Fruit fly (Drosophila melanogaster) whole organism, prepupa: Measurements from ENCODE around the gene sick.
A peak's percentile ranks its signal among the peaks of the same experiment; 100 is the strongest.

Experiments
- Blimp-1 ChIP-seq: fragments of 200-800 bp; sonication (Bioruptor generic); optimal IDR thresholded peaks from 3 replicates; lab custom pipeline; 2017; ENCODE audit warnings: missing biosample characterization, missing genetic modification characterization, mild to moderate bottlenecking, moderate library complexity, missing genetic modification reagents
- CG10631 ChIP-seq: fragments of 200-800 bp; sonication (Bioruptor generic); optimal IDR thresholded peaks from 2 replicates; lab custom pipeline; 2016; ENCODE audit warnings: missing biosample characterization, missing genetic modification characterization
- CG10669 ChIP-seq: fragments of 200-800 bp; sonication (Bioruptor generic); optimal IDR thresholded peaks from 3 replicates; lab custom pipeline; 2018; ENCODE audit warnings: missing biosample characterization, mild to moderate bottlenecking, missing genetic modification characterization, moderate library complexity
- CG11294 ChIP-seq: fragments of 200-800 bp; sonication (Bioruptor generic); IDR thresholded peaks from 2 replicates; pipeline ENCODE4 v1.3.6; 2022; ENCODE audit warnings: missing biosample characterization, missing genetic modification characterization
- CG1621 ChIP-seq: fragments of 200-800 bp; sonication (Bioruptor generic); optimal IDR thresholded peaks from 3 replicates; lab custom pipeline; 2018; ENCODE audit warnings: missing biosample characterization, mild to moderate bottlenecking, missing genetic modification characterization
- CG16779 ChIP-seq: fragments of 200-800 bp; sonication (Bioruptor generic); optimal IDR thresholded peaks from 3 replicates; lab custom pipeline; 2017; ENCODE audit warnings: missing biosample characterization, mild to moderate bottlenecking, missing genetic modification characterization
- CG3032 ChIP-seq: fragments of 200-800 bp; optimal IDR thresholded peaks from 2 replicates; lab custom pipeline; 2019; ENCODE audit warnings: missing biosample characterization, mild to moderate bottlenecking, missing genetic modification characterization, moderate library complexity
- CG31627 ChIP-seq: fragments of 200-800 bp; sonication (Bioruptor generic); optimal IDR thresholded peaks from 3 replicates; lab custom pipeline; 2016; ENCODE audit warnings: missing biosample characterization, missing genetic modification characterization
- CG32006 ChIP-seq: fragments of 200-800 bp; sonication (Bioruptor generic); optimal IDR thresholded peaks from 3 replicates; lab custom pipeline; 2017; ENCODE audit warnings: missing biosample characterization, mild to moderate bottlenecking, missing genetic modification characterization
- CG34406 ChIP-seq: fragments of 200-800 bp; sonication (Bioruptor generic); optimal IDR thresholded peaks from 3 replicates; lab custom pipeline; 2016; ENCODE audit warnings: missing biosample characterization, missing genetic modification characterization
- CG3919 ChIP-seq: fragments of 200-800 bp; sonication (Bioruptor generic); optimal IDR thresholded peaks from 3 replicates; lab custom pipeline; 2016; ENCODE audit warnings: missing biosample characterization, missing genetic modification characterization
- CG4318 ChIP-seq: fragments of 200-800 bp; sonication (Bioruptor generic); optimal IDR thresholded peaks from 3 replicates; lab custom pipeline; 2017; ENCODE audit warnings: missing biosample characterization, mild to moderate bottlenecking, missing genetic modification characterization
- CG6163 ChIP-seq: fragments of 200-800 bp; sonication (Bioruptor generic); IDR thresholded peaks from 3 replicates; pipeline ENCODE4 v1.3.6; 2022; ENCODE audit warnings: missing biosample characterization, missing genetic modification characterization
- CG6276 ChIP-seq: fragments of 200-800 bp; sonication (Bioruptor generic); optimal IDR thresholded peaks from 2 replicates; lab custom pipeline; 2017; ENCODE audit warnings: missing biosample characterization, mild to moderate bottlenecking, missing genetic modification characterization
- CG6792 ChIP-seq: fragments of 200-800 bp; sonication (Bioruptor generic); optimal IDR thresholded peaks from 3 replicates; lab custom pipeline; 2016; ENCODE audit warnings: missing biosample characterization, missing genetic modification characterization
- CG6808 ChIP-seq: fragments of 200-800 bp; sonication (Bioruptor generic); optimal IDR thresholded peaks from 3 replicates; lab custom pipeline; 2017; ENCODE audit warnings: missing biosample characterization, missing genetic modification characterization, mild to moderate bottlenecking, moderate library complexity, missing genetic modification reagents
- CG6854 ChIP-seq: fragments of 200-800 bp; sonication (Bioruptor generic); optimal IDR thresholded peaks from 2 replicates; lab custom pipeline; 2017; ENCODE audit warnings: missing biosample characterization, mild to moderate bottlenecking, missing genetic modification characterization
- CG7368 ChIP-seq: fragments of 200-800 bp; sonication (Bioruptor generic); optimal IDR thresholded peaks from 3 replicates; lab custom pipeline; 2016; ENCODE audit warnings: missing biosample characterization, missing genetic modification characterization
- CG8319 ChIP-seq: fragments of 200-800 bp; sonication (Bioruptor generic); optimal IDR thresholded peaks from 3 replicates; lab custom pipeline; 2016; ENCODE audit warnings: missing biosample characterization, missing genetic modification characterization
- CG9139 ChIP-seq: fragments of 200-800 bp; sonication (Bioruptor generic); optimal IDR thresholded peaks from 3 replicates; lab custom pipeline; 2017; ENCODE audit warnings: missing biosample characterization, mild to moderate bottlenecking, missing genetic modification characterization
- Eip75B ChIP-seq: fragments of 200-800 bp; sonication (Bioruptor generic); optimal IDR thresholded peaks from 3 replicates; lab custom pipeline; 2016; ENCODE audit warnings: missing biosample characterization, missing genetic modification characterization
- Eip78C ChIP-seq: fragments of 200-800 bp; sonication (Bioruptor generic); peaks from one replicate; lab custom pipeline; 2016; ENCODE audit warnings: missing biosample characterization, missing genetic modification characterization
- Ets21C ChIP-seq: fragments of 200-800 bp; sonication (Bioruptor generic); optimal IDR thresholded peaks from 3 replicates; lab custom pipeline; 2016; ENCODE audit warnings: missing biosample characterization, missing genetic modification characterization
- Ets96B ChIP-seq: fragments of 200-800 bp; optimal IDR thresholded peaks from 2 replicates; lab custom pipeline; 2019; ENCODE audit warnings: missing biosample characterization, mild to moderate bottlenecking, missing genetic modification characterization, moderate library complexity
- Gug ChIP-seq: fragments of 200-800 bp; sonication (Bioruptor generic); IDR thresholded peaks from 2 replicates; pipeline ENCODE4 v1.3.6; 2022; ENCODE audit warnings: missing biosample characterization, missing genetic modification characterization
- Hr38 ChIP-seq: sonication (Bioruptor generic); optimal IDR thresholded peaks from 2 replicates; lab custom pipeline; 2016; ENCODE audit warnings: missing biosample characterization, missing genetic modification characterization
- Hr39 ChIP-seq: fragments of 200-800 bp; sonication (Bioruptor generic); optimal IDR thresholded peaks from 2 replicates; lab custom pipeline; 2016; ENCODE audit warnings: missing biosample characterization, missing genetic modification characterization
- Hr4 ChIP-seq: fragments of 200-800 bp; sonication (Bioruptor generic); optimal IDR thresholded peaks from 3 replicates; lab custom pipeline; 2016; ENCODE audit warnings: missing biosample characterization, missing genetic modification characterization
- Met ChIP-seq: fragments of 200-800 bp; sonication (Bioruptor generic); optimal IDR thresholded peaks from 3 replicates; lab custom pipeline; 2016; ENCODE audit warnings: missing biosample characterization, missing genetic modification characterization
- OdsH ChIP-seq: fragments of 200-800 bp; sonication (Bioruptor generic); optimal IDR thresholded peaks from 3 replicates; lab custom pipeline; 2016; ENCODE audit warnings: missing biosample characterization, missing genetic modification characterization
- Smox ChIP-seq: fragments of 200-800 bp; sonication (Bioruptor generic); optimal IDR thresholded peaks from 3 replicates; lab custom pipeline; 2016; ENCODE audit warnings: missing biosample characterization, missing genetic modification characterization
- Sox102F ChIP-seq: fragments of 200-800 bp; sonication (Bioruptor generic); optimal IDR thresholded peaks from 2 replicates; lab custom pipeline; 2016; ENCODE audit warnings: missing biosample characterization, mild to moderate bottlenecking, missing genetic modification characterization
- Sox14 ChIP-seq: fragments of 200-800 bp; sonication (Bioruptor generic); optimal IDR thresholded peaks from 3 replicates; lab custom pipeline; 2016; ENCODE audit warnings: missing biosample characterization, missing genetic modification characterization
- Sox15 ChIP-seq: fragments of 200-800 bp; sonication (Bioruptor generic); optimal IDR thresholded peaks from 3 replicates; lab custom pipeline; 2016; ENCODE audit warnings: missing biosample characterization, missing genetic modification characterization
- achi ChIP-seq: fragments of 200-800 bp; sonication (Bioruptor generic); optimal IDR thresholded peaks from 3 replicates; lab custom pipeline; 2016; ENCODE audit warnings: missing biosample characterization, missing genetic modification characterization
- acj6 ChIP-seq: fragments of 200-800 bp; sonication (Bioruptor generic); optimal IDR thresholded peaks from 3 replicates; lab custom pipeline; 2016; ENCODE audit warnings: missing biosample characterization, missing genetic modification characterization
- cyc ChIP-seq: fragments of 200-800 bp; sonication (Bioruptor generic); optimal IDR thresholded peaks from 3 replicates; lab custom pipeline; 2016; ENCODE audit warnings: missing biosample characterization, missing genetic modification characterization
- dac ChIP-seq: fragments of 200-800 bp; sonication (Bioruptor generic); optimal IDR thresholded peaks from 2 replicates; lab custom pipeline; 2017; ENCODE audit warnings: missing biosample characterization, mild to moderate bottlenecking, missing genetic modification characterization
- dsx ChIP-seq: fragments of 200-800 bp; optimal IDR thresholded peaks from 3 replicates; lab custom pipeline; 2019; ENCODE audit warnings: missing biosample characterization, mild to moderate bottlenecking, missing genetic modification characterization, moderate library complexity; ENCODE audit not compliant: poor library complexity, severe bottlenecking
- eg ChIP-seq: fragments of 200-800 bp; sonication (Bioruptor generic); IDR thresholded peaks from 3 replicates; pipeline ENCODE4 v1.3.6; 2022; ENCODE audit warnings: missing biosample characterization, missing genetic modification characterization
- esn ChIP-seq: fragments of 200-800 bp; sonication (Bioruptor generic); optimal IDR thresholded peaks from 2 replicates; lab custom pipeline; 2016; ENCODE audit warnings: missing biosample characterization, mild to moderate bottlenecking, missing genetic modification characterization, moderate library complexity
- fd59A ChIP-seq: fragments of 200-800 bp; sonication (Bioruptor generic); optimal IDR thresholded peaks from 2 replicates; lab custom pipeline; 2017; ENCODE audit warnings: missing biosample characterization, mild to moderate bottlenecking, missing genetic modification characterization, missing genetic modification reagents
- fd85E ChIP-seq: fragments of 200-800 bp; sonication (Bioruptor generic); optimal IDR thresholded peaks from 3 replicates; lab custom pipeline; 2016; ENCODE audit warnings: missing biosample characterization, missing genetic modification characterization
- fkh ChIP-seq: fragments of 200-800 bp; sonication (Bioruptor generic); optimal IDR thresholded peaks from 3 replicates; lab custom pipeline; 2017; ENCODE audit warnings: missing biosample characterization, mild to moderate bottlenecking, missing genetic modification characterization, moderate library complexity
- net ChIP-seq: fragments of 200-800 bp; sonication (Bioruptor generic); optimal IDR thresholded peaks from 3 replicates; lab custom pipeline; 2016; ENCODE audit warnings: missing biosample characterization, missing genetic modification characterization
- spab ChIP-seq: fragments of 200-800 bp; sonication (Bioruptor generic); optimal IDR thresholded peaks from 2 replicates; lab custom pipeline; 2017; ENCODE audit warnings: missing biosample characterization, mild to moderate bottlenecking, missing genetic modification characterization, missing genetic modification reagents
- ss ChIP-seq, 2 experiments: fragments of 200-800 bp; sonication (Bioruptor generic); optimal IDR thresholded peaks; 2 replicates in 1 of 2; 3 replicates in 1 of 2; lab custom pipeline; 2017 to 2018; ENCODE audit warnings: mild to moderate bottlenecking in 2 of 2, missing biosample characterization in 2 of 2, missing genetic modification characterization in 2 of 2, moderate library complexity in 1 of 2
- svp ChIP-seq: fragments of 200-800 bp; sonication (Bioruptor generic); peaks from one replicate; lab custom pipeline; 2016; ENCODE audit warnings: missing biosample characterization, missing genetic modification characterization
- topi ChIP-seq: fragments of 200-800 bp; sonication (Bioruptor generic); optimal IDR thresholded peaks from 3 replicates; lab custom pipeline; 2016; ENCODE audit warnings: missing biosample characterization, missing genetic modification characterization
- vri ChIP-seq: fragments of 200-800 bp; sonication (Bioruptor generic); optimal IDR thresholded peaks from 3 replicates; lab custom pipeline; 2016; ENCODE audit warnings: missing biosample characterization, mild to moderate bottlenecking, missing genetic modification characterization

Gene sick

DNA sequence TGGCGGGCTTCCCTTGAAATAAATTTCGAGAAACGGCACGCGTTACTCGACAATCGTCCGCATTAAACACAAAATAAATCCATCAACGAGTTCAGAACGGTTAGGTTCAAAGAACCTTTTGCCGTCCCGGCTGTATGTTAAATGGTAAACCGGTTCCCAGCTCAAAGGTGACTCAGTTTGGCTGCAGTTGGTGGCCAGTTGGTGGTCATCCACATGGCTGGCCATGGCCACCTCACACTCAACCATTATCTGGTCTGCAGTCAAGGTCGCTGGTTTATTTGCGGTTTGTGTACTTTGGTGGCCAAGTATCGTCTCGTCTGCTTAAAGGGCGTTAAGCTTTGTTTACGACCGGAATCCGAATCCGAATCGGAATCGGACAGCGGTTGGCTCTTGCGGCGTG lies 73.3 kb downstream of the sick start:
- TF ChIP-seq Ets96B (tag; lab: Kevin White, UChicago) (no peak), dsx (GFP tag; lab: Kevin White, UChicago) (peak; percentile 35)

DNA sequence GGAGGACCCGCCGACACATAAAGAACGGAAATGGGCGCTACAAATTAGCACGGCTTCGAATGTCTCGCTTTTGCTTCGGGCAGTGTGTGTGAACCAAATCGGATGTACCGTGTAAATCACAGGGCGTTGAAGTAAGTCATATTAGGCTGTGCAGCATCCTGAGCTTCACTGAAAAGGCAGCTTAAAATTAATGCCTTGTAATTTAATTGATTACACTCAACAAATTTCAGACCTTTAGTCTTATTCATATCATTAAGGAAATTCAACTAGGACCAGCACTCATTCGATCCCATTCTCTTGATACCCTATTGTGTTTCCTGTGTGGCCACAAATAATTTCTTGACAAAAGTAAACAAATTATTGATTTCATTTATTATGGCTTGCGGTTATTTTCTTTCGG lies 73.8 kb downstream of the sick start:
- peak; percentile 67 for TF ChIP-seq net (GFP tag; lab: Kevin White, UChicago)
- TF ChIP-seq acj6 (GFP tag; lab: Kevin White, UChicago): peak; percentile 83
- TF ChIP-seq Hr38: no peak
- peak; percentile 94 for TF ChIP-seq CG6163
- TF ChIP-seq svp (GFP tag; lab: Kevin White, UChicago): peak; percentile 96
- peak; percentile 69 for TF ChIP-seq Hr4 (GFP tag; lab: Kevin White, UChicago)
- TF ChIP-seq spab (GFP tag; lab: Kevin White, UChicago): peak; percentile 78
- TF ChIP-seq Smox (GFP tag; lab: Kevin White, UChicago): peak; percentile 81
- no peak for TF ChIP-seq CG4318
- TF ChIP-seq CG6276 (GFP tag; lab: Kevin White, UChicago): peak; percentile 9
- TF ChIP-seq vri (GFP tag; lab: Kevin White, UChicago): peak; percentile 69
- TF ChIP-seq CG3919 (GFP tag; lab: Kevin White, UChicago): peak; percentile 87
- TF ChIP-seq CG1621 (tag; lab: Kevin White, UChicago): peak; percentile 65
- TF ChIP-seq eg: peak; percentile 83
- peak; percentile 56 to 76 for TF ChIP-seq ss (GFP tag; optimal IDR thresholded peaks at IDR 0.05; lab: Kevin White, UChicago)
- TF ChIP-seq Hr39 (GFP tag; lab: Kevin White, UChicago): peak; percentile 93
- peak; percentile 82 for TF ChIP-seq Met (GFP tag; lab: Kevin White, UChicago)
- peak; percentile 58 for TF ChIP-seq fd59A (GFP tag; lab: Kevin White, UChicago)
- peak; percentile 87 for TF ChIP-seq CG8319 (GFP tag; lab: Kevin White, UChicago)
- TF ChIP-seq Ets21C (GFP tag; lab: Kevin White, UChicago): peak; percentile 85
- TF ChIP-seq Eip75B (GFP tag; lab: Kevin White, UChicago): peak; percentile 87
- TF ChIP-seq Sox102F (GFP tag; lab: Kevin White, UChicago): peak; percentile 84
- peak; percentile 70 for TF ChIP-seq CG34406 (GFP tag; lab: Kevin White, UChicago)
- TF ChIP-seq topi (GFP tag; lab: Kevin White, UChicago): peak; percentile 92
- TF ChIP-seq CG16779 (tag; lab: Kevin White, UChicago): no peak
- TF ChIP-seq CG31627 (GFP tag; lab: Kevin White, UChicago): peak; percentile 91
- TF ChIP-seq esn (GFP tag; lab: Kevin White, UChicago): peak; percentile 88
- TF ChIP-seq Gug (GFP tag; lab: Robert Waterston, UW): peak; percentile 49; the same call in 1 of the 2 replicates
- TF ChIP-seq CG10631: peak; percentile 70
- peak; percentile 62 for TF ChIP-seq CG32006 (GFP tag; lab: Kevin White, UChicago)
- peak; percentile 94 for TF ChIP-seq cyc (GFP tag; lab: Kevin White, UChicago)
- TF ChIP-seq CG11294 (GFP tag; lab: Robert Waterston, UW): peak; percentile 41; the same call in 1 of the 2 replicates
- peak; percentile 71 for TF ChIP-seq CG6808 (GFP tag; lab: Kevin White, UChicago)
- peak; percentile 7 for TF ChIP-seq fd85E (GFP tag; lab: Kevin White, UChicago)
- no peak for TF ChIP-seq fkh (GFP tag; lab: Kevin White, UChicago)
- TF ChIP-seq Eip78C (GFP tag; lab: Kevin White, UChicago): peak; percentile 95
- TF ChIP-seq Sox15 (GFP tag; lab: Kevin White, UChicago): peak; percentile 58
- TF ChIP-seq achi (GFP tag; lab: Kevin White, UChicago): peak; percentile 67
- TF ChIP-seq CG7368 (GFP tag; lab: Kevin White, UChicago): peak; percentile 87
- TF ChIP-seq Blimp-1 (GFP tag; lab: Kevin White, UChicago): peak; percentile 45
- TF ChIP-seq dac: no peak
- TF ChIP-seq CG3032: peak; percentile 83
- peak; percentile 82 for TF ChIP-seq OdsH (GFP tag; lab: Kevin White, UChicago)
- TF ChIP-seq Sox14 (GFP tag; lab: Kevin White, UChicago): peak; percentile 78
- peak; percentile 86 for TF ChIP-seq CG10669 (GFP tag; lab: Kevin White, UChicago)
- TF ChIP-seq dsx (GFP tag; lab: Kevin White, UChicago): peak; percentile 50
- TF ChIP-seq CG6854 (GFP tag; lab: Kevin White, UChicago): peak; percentile 37
- TF ChIP-seq CG9139 (GFP tag; lab: Kevin White, UChicago): peak; percentile 53
- peak; percentile 79 for TF ChIP-seq CG6792 (GFP tag; lab: Kevin White, UChicago)
